Fruit fly (Drosophila melanogaster) whole organism, embryonic: ENCODE results near the gene CG43322.

Source experiments
- Awh ChIP-seq: fragments of 200-800 bp; sonication (Bioruptor generic); IDR thresholded peaks from 2 replicates; pipeline ENCODE4, ENCODE4 v1.3.6; 2022; ENCODE audit warnings: missing biosample characterization, missing genetic modification characterization
- CG1024 ChIP-seq: fragments of 200-800 bp; sonication (Bioruptor generic); IDR thresholded peaks from 2 replicates; pipeline ENCODE4 v1.3.6; 2022; ENCODE audit warnings: missing biosample characterization, missing genetic modification characterization
- CG10654 ChIP-seq: fragments of 200-800 bp; sonication (Bioruptor generic); optimal IDR thresholded peaks from 2 replicates; lab custom pipeline; 2016; ENCODE audit warnings: missing biosample characterization, missing genetic modification characterization
- CG10959 ChIP-seq: fragments of 200-800 bp; sonication (Bioruptor generic); IDR thresholded peaks from 2 replicates; pipeline ENCODE4 v1.3.6; 2022; ENCODE audit warnings: missing biosample characterization, missing genetic modification characterization
- CG11247 ChIP-seq: fragments of 200-800 bp; sonication (Bioruptor generic); IDR thresholded peaks from 2 replicates; pipeline ENCODE4 v1.3.6; 2022; ENCODE audit warnings: missing biosample characterization, missing genetic modification characterization
- CG11696 ChIP-seq: fragments of 200-800 bp; sonication (Bioruptor generic); IDR thresholded peaks from 2 replicates; pipeline ENCODE4 v1.3.6; 2022; ENCODE audit warnings: missing biosample characterization, missing genetic modification characterization
- CG12104 ChIP-seq: fragments of 200-800 bp; sonication (Bioruptor generic); optimal IDR thresholded peaks from 3 replicates; lab custom pipeline; 2016; ENCODE audit warnings: missing biosample characterization, missing genetic modification characterization
- CG1233 ChIP-seq: fragments of 200-800 bp; sonication (Bioruptor generic); optimal IDR thresholded peaks from 4 replicates; lab custom pipeline; 2018; ENCODE audit warnings: missing biosample characterization, mild to moderate bottlenecking, missing genetic modification characterization
- CG1647 ChIP-seq: fragments of 200-800 bp; sonication (Bioruptor generic); optimal IDR thresholded peaks from 3 replicates; lab custom pipeline; 2016; ENCODE audit warnings: missing biosample characterization, missing genetic modification characterization
- CG17186 ChIP-seq: fragments of 200-800 bp; sonication (Bioruptor generic); optimal IDR thresholded peaks from 3 replicates; lab custom pipeline; 2017; ENCODE audit warnings: missing biosample characterization, missing genetic modification reagents, missing genetic modification characterization
- CG17802 ChIP-seq: fragments of 200-800 bp; sonication (Bioruptor generic); optimal IDR thresholded peaks from 2 replicates; lab custom pipeline; 2018; ENCODE audit warnings: missing biosample characterization, mild to moderate bottlenecking, missing genetic modification characterization, moderate library complexity
- CG17829 ChIP-seq: fragments of 200-800 bp; optimal IDR thresholded peaks from 2 replicates; lab custom pipeline; 2019; ENCODE audit warnings: missing biosample characterization, mild to moderate bottlenecking, missing genetic modification characterization, moderate library complexity
- CG18011 ChIP-seq: fragments of 200-800 bp; sonication (Bioruptor generic); optimal IDR thresholded peaks from 2 replicates; lab custom pipeline; 2017; ENCODE audit warnings: missing biosample characterization, missing genetic modification characterization, mild to moderate bottlenecking, moderate library complexity, missing genotype
- CG6654 ChIP-seq: fragments of 200-800 bp; sonication (Bioruptor generic); optimal IDR thresholded peaks from 2 replicates; lab custom pipeline; 2017; ENCODE audit warnings: missing biosample characterization, mild to moderate bottlenecking, missing genetic modification characterization
- CG6683 ChIP-seq: fragments of 200-800 bp; sonication (Bioruptor generic); optimal IDR thresholded peaks from 2 replicates; lab custom pipeline; 2017; ENCODE audit warnings: missing biosample characterization, mild to moderate bottlenecking, missing genetic modification characterization, missing genetic modification reagents
- CG9932 ChIP-seq: fragments of 200-800 bp; sonication (Bioruptor generic); IDR thresholded peaks from 2 replicates; pipeline ENCODE4 v1.3.6; 2022; ENCODE audit warnings: missing biosample characterization, missing genetic modification characterization
- HLH3B ChIP-seq: fragments of 200-800 bp; sonication (Bioruptor generic); IDR thresholded peaks from 2 replicates; pipeline ENCODE4 v1.3.6; 2022; ENCODE audit warnings: missing biosample characterization, missing genetic modification characterization
- Hey ChIP-seq: fragments of 200-800 bp; sonication (Bioruptor generic); optimal IDR thresholded peaks from 3 replicates; lab custom pipeline; 2018; ENCODE audit warnings: missing biosample characterization, mild to moderate bottlenecking, missing genetic modification characterization
- HmgD ChIP-seq: fragments of 200-800 bp; sonication (Bioruptor generic); optimal IDR thresholded peaks from 3 replicates; lab custom pipeline; 2016; ENCODE audit warnings: missing biosample characterization, missing genetic modification characterization
- Hmx ChIP-seq: fragments of 200-800 bp; sonication (Bioruptor generic); optimal IDR thresholded peaks from 2 replicates; lab custom pipeline; 2016; ENCODE audit warnings: missing biosample characterization, missing genetic modification characterization
- Kr ChIP-seq: fragments of 200-800 bp; sonication (Bioruptor generic); optimal IDR thresholded peaks from 2 replicates; lab custom pipeline; 2017; ENCODE audit warnings: missing biosample characterization, mild to moderate bottlenecking, missing genetic modification characterization
- Mad ChIP-seq: fragments of 200-800 bp; sonication (Bioruptor generic); optimal IDR thresholded peaks from 2 replicates; lab custom pipeline; 2016; ENCODE audit warnings: missing biosample characterization, missing genetic modification characterization
- Nf-YB ChIP-seq: fragments of 200-800 bp; sonication (Bioruptor generic); optimal IDR thresholded peaks from 3 replicates; lab custom pipeline; 2019; ENCODE audit warnings: missing biosample characterization, mild to moderate bottlenecking, missing genetic modification characterization, moderate library complexity
- Opbp ChIP-seq: fragments of 200-800 bp; sonication (Bioruptor generic); IDR thresholded peaks from 3 replicates; pipeline ENCODE4 v1.3.6; 2022; ENCODE audit warnings: missing biosample characterization, missing genetic modification characterization; ENCODE audit not compliant: partially characterized antibody
- Sox102F ChIP-seq: fragments of 200-800 bp; sonication (Bioruptor generic); optimal IDR thresholded peaks from 2 replicates; lab custom pipeline; 2018; ENCODE audit warnings: missing biosample characterization, mild to moderate bottlenecking, missing genetic modification characterization, moderate library complexity
- Trl ChIP-seq, 3 experiments: fragments of >200 bp in 2 of 3; fragments of 200-800 bp in 1 of 3; sonication (Bioruptor generic) in 1 of 3; optimal IDR thresholded peaks; 2 replicates in 1 of 3; 3 replicates in 2 of 3; lab custom pipeline; 2016 to 2017; ENCODE audit warnings: missing biosample characterization in 1 of 3, missing genetic modification characterization in 1 of 3
- Vsx1 ChIP-seq: fragments of 200-800 bp; sonication (Bioruptor generic); optimal IDR thresholded peaks from 2 replicates; lab custom pipeline; 2017; ENCODE audit warnings: missing biosample characterization, mild to moderate bottlenecking, missing genetic modification characterization, missing genetic modification reagents
- br ChIP-seq: fragments of >200 bp; optimal IDR thresholded peaks from 2 replicates; lab custom pipeline; 2017
- cas ChIP-seq: fragments of 200-800 bp; sonication (Bioruptor generic); IDR thresholded peaks from 2 replicates; pipeline ENCODE4 v1.3.6; 2022; ENCODE audit warnings: missing biosample characterization, missing genetic modification characterization
- caup ChIP-seq: fragments of 200-800 bp; sonication (Bioruptor generic); optimal IDR thresholded peaks from 3 replicates; lab custom pipeline; 2017; ENCODE audit warnings: missing biosample characterization, mild to moderate bottlenecking, missing genetic modification characterization, moderate library complexity; ENCODE audit not compliant: severe bottlenecking
- croc ChIP-seq: fragments of 200-800 bp; sonication (Bioruptor generic); conservative IDR thresholded peaks from 3 replicates; pipeline ENCODE4 v1.3.6; 2022; ENCODE audit warnings: missing biosample characterization, missing genetic modification characterization
- gem ChIP-seq: fragments of 200-800 bp; sonication (Bioruptor generic); optimal IDR thresholded peaks from 2 replicates; lab custom pipeline; 2019; ENCODE audit warnings: missing biosample characterization, mild to moderate bottlenecking, missing genetic modification characterization, moderate library complexity
- hb ChIP-seq: fragments of 200-800 bp; sonication (Bioruptor generic); IDR thresholded peaks from 3 replicates; pipeline ENCODE4 v1.3.6; 2022; ENCODE audit warnings: missing biosample characterization, missing genetic modification characterization; ENCODE audit not compliant: partially characterized antibody
- lmd ChIP-seq: fragments of 200-800 bp; sonication (Bioruptor generic); IDR thresholded peaks from 2 replicates; pipeline ENCODE4 v1.3.6; 2022; ENCODE audit warnings: missing biosample characterization, missing genetic modification characterization
- nau ChIP-seq: fragments of 200-800 bp; sonication (Bioruptor generic); optimal IDR thresholded peaks from 3 replicates; lab custom pipeline; 2017; ENCODE audit warnings: missing biosample characterization, mild to moderate bottlenecking, missing genetic modification characterization, missing genetic modification reagents
- onecut ChIP-seq: fragments of 200-800 bp; sonication (Bioruptor generic); IDR thresholded peaks from 2 replicates; pipeline ENCODE4 v1.3.6; 2022; ENCODE audit warnings: missing biosample characterization, missing genetic modification characterization
- pzg ChIP-seq: fragments of 200-800 bp; sonication (Bioruptor generic); optimal IDR thresholded peaks from 3 replicates; lab custom pipeline; 2018; ENCODE audit warnings: missing biosample characterization, mild to moderate bottlenecking, missing genetic modification characterization, moderate library complexity
- ranshi ChIP-seq: fragments of 200-800 bp; sonication (Bioruptor generic); IDR thresholded peaks from 2 replicates; pipeline ENCODE4 v1.3.6; 2022; ENCODE audit warnings: missing biosample characterization, missing genetic modification characterization
- slou ChIP-seq: fragments of 200-800 bp; sonication (Bioruptor generic); optimal IDR thresholded peaks from 3 replicates; lab custom pipeline; 2016; ENCODE audit warnings: missing biosample characterization, missing genetic modification characterization
- tap ChIP-seq: fragments of 200-800 bp; optimal IDR thresholded peaks from 3 replicates; lab custom pipeline; 2019; ENCODE audit warnings: missing biosample characterization, mild to moderate bottlenecking, missing genetic modification characterization, moderate library complexity
- tin ChIP-seq: fragments of 200-800 bp; sonication (Bioruptor generic); optimal IDR thresholded peaks from 3 replicates; lab custom pipeline; 2016; ENCODE audit warnings: missing biosample characterization, missing genetic modification characterization
- toy ChIP-seq: fragments of 200-800 bp; sonication (Bioruptor generic); IDR thresholded peaks from 2 replicates; pipeline ENCODE4 v1.3.6; 2022; ENCODE audit warnings: missing biosample characterization, missing genetic modification characterization
- ttk ChIP-seq: fragments of 200-800 bp; sonication (Bioruptor generic); IDR thresholded peaks from 2 replicates; pipeline ENCODE4 v2.1.2; 2022; ENCODE audit warnings: missing biosample characterization, missing genetic modification characterization
- wdn ChIP-seq: fragments of 200-800 bp; sonication (Bioruptor generic); IDR thresholded peaks from 2 replicates; pipeline ENCODE4 v1.3.6; 2022; ENCODE audit warnings: missing biosample characterization, missing genetic modification characterization

Gene CG43322

dm6 chr2L:7042150-7042811, 29.1 kb downstream of the CG43322 start (continued):
- TF ChIP-seq Vsx1 (GFP tag; lab: Kevin White, UChicago) = no peak
- no peak for TF ChIP-seq croc
- TF ChIP-seq tap = no peak
- no peak; the same call in 1 of the 2 replicates for TF ChIP-seq Awh (GFP tag; lab: Robert Waterston, UW)
- TF ChIP-seq gem (tag; lab: Kevin White, UChicago) = peak; percentile 58
- peak; percentile 54 for TF ChIP-seq lmd (GFP tag; lab: Robert Waterston, UW)
- peak; percentile 41 for TF ChIP-seq CG17829
- TF ChIP-seq ranshi (GFP tag; lab: Robert Waterston, UW) = peak; percentile 49
- TF ChIP-seq CG1024 (GFP tag; lab: Robert Waterston, UW) = no peak; the same call in 1 of the 2 replicates
- peak; percentile 11; the same call in 1 of the 3 replicates for TF ChIP-seq hb (GFP tag; lab: Robert Waterston, UW)
- no peak for TF ChIP-seq CG10959 (GFP tag; lab: Robert Waterston, UW)
- no peak for TF ChIP-seq Hmx
- peak; percentile 67 for TF ChIP-seq caup (GFP tag; lab: Kevin White, UChicago)
- peak; percentile 59 for TF ChIP-seq HLH3B
- TF ChIP-seq nau (GFP tag; lab: Kevin White, UChicago) = peak; percentile 26
- TF ChIP-seq slou = peak; percentile 3
- TF ChIP-seq CG11247 = peak; percentile 59; the same call in 1 of the 2 replicates
- TF ChIP-seq Opbp (GFP tag; lab: Robert Waterston, UW) = peak; percentile 70; the same call in 2 of the 3 replicates
- TF ChIP-seq HmgD (GFP tag; lab: Kevin White, UChicago) = peak; percentile 78
- peak; percentile 49 for TF ChIP-seq Sox102F
- no peak for TF ChIP-seq CG11696 (GFP tag; lab: Robert Waterston, UW)
- TF ChIP-seq Mad = peak; percentile 59
- TF ChIP-seq pzg = peak; percentile 99
- 0 out of 2 replicates have a peak, but pooled peaks have one; percentile 51 for TF ChIP-seq cas (GFP tag; lab: Robert Waterston, UW)
- peak; percentile 27 for TF ChIP-seq Nf-YB (GFP tag; lab: Kevin White, UChicago)
- TF ChIP-seq CG17186 (GFP tag; lab: Kevin White, UChicago) = peak; percentile 83
- no peak for TF ChIP-seq CG17802 (tag; lab: Kevin White, UChicago)
- no peak for TF ChIP-seq br (lab: Kevin White, UChicago)
- TF ChIP-seq CG18011 (GFP tag; lab: Kevin White, UChicago) = no peak
- TF ChIP-seq CG6654 = no peak
- TF ChIP-seq CG10654 (GFP tag; lab: Kevin White, UChicago) = no peak
- TF ChIP-seq toy = no peak
- no peak; the same call in 1 of the 2 replicates for TF ChIP-seq ttk (GFP tag; lab: Robert Waterston, UW)
- TF ChIP-seq onecut (GFP tag; lab: Robert Waterston, UW) = peak; percentile 79
- TF ChIP-seq tin (GFP tag; lab: Kevin White, UChicago) = no peak
- peak; percentile 12 for TF ChIP-seq CG12104 (GFP tag; lab: Kevin White, UChicago)
- TF ChIP-seq Trl (optimal IDR thresholded peaks at IDR 0.05; lab: Kevin White, UChicago) = no peak
- peak; percentile 50 for TF ChIP-seq Trl (GFP tag; optimal IDR thresholded peaks at IDR 0.05; lab: Kevin White, UChicago)
- TF ChIP-seq CG9932 (GFP tag; lab: Robert Waterston, UW) = peak; percentile 68
- TF ChIP-seq wdn = peak; percentile 52; the same call in 1 of the 2 replicates
- TF ChIP-seq Kr (GFP tag; lab: Kevin White, UChicago) = no peak
- TF ChIP-seq CG6683 (GFP tag; lab: Kevin White, UChicago) = no peak
- no peak for TF ChIP-seq CG1647
- peak; percentile 43 for TF ChIP-seq CG1233 (GFP tag; lab: Kevin White, UChicago)
- peak; percentile 8 for TF ChIP-seq Hey (tag; lab: Kevin White, UChicago)
